Fruit fly (Drosophila melanogaster): ENCODE data around the gene CG3857.

CG3857 gene

dm6 chrX:1927473-1928306, 12.2 kb downstream of the CG3857 start, which contains the start of gene CG11596 (continued):
- no peak for TF ChIP-seq ems (GFP tag; optimal IDR thresholded peaks at IDR 0.05)
- no peak for TF ChIP-seq sisA (GFP tag; IDR thresholded peaks at IDR 0.05)
- TF ChIP-seq btn (GFP tag; optimal IDR thresholded peaks at IDR 0.05): no peak
- peak; percentile 1 for TF ChIP-seq CG8924 (tag; optimal IDR thresholded peaks at IDR 0.05)
- no peak for TF ChIP-seq gro (GFP tag; optimal IDR thresholded peaks at IDR 0.05)
- TF ChIP-seq tgo (GFP tag; IDR thresholded peaks at IDR 0.05): 0 out of 3 replicates have a peak, but pooled peaks have one; percentile 25
- no peak for TF ChIP-seq crp (GFP tag; optimal IDR thresholded peaks at IDR 0.05)
- no peak for TF ChIP-seq Fer1 (GFP tag; optimal IDR thresholded peaks at IDR 0.05)
- no peak for TF ChIP-seq dan (GFP tag; IDR thresholded peaks at IDR 0.05)
- TF ChIP-seq CG32532 (GFP tag; IDR thresholded peaks at IDR 0.05): peak; percentile 19; the same call in 1 of the 2 replicates
- TF ChIP-seq amos (GFP tag; IDR thresholded peaks at IDR 0.05; ENCODE audit: partially characterized antibody): peak; percentile 34; the same call in 1 of the 2 replicates
- 0 out of 2 replicates have a peak, but pooled peaks have one; percentile 34 for TF ChIP-seq sna (GFP tag; IDR thresholded peaks at IDR 0.05; ENCODE audit: partially characterized antibody)
- TF ChIP-seq fd64A (GFP tag; optimal IDR thresholded peaks at IDR 0.05): no peak
- TF ChIP-seq dmrt99B (tag; optimal IDR thresholded peaks at IDR 0.05): no peak
- TF ChIP-seq CG42726 (GFP tag; IDR thresholded peaks at IDR 0.05; ENCODE audit: partially characterized antibody): no peak
- TF ChIP-seq CG12391 (tag; optimal IDR thresholded peaks at IDR 0.05): no peak
- peak; percentile 46 for TF ChIP-seq dm (GFP tag; optimal IDR thresholded peaks at IDR 0.05)
- TF ChIP-seq twi (tag; optimal IDR thresholded peaks at IDR 0.05): peak; percentile 52
- peak; percentile 20 for TF ChIP-seq Nf-YC (tag; optimal IDR thresholded peaks at IDR 0.05)
- TF ChIP-seq BEAF-32 (GFP tag; optimal IDR thresholded peaks at IDR 0.05): peak; percentile 51
- no peak for TF ChIP-seq MTF-1 (GFP tag; optimal IDR thresholded peaks at IDR 0.05; ENCODE audit: borderline replicate concordance)
- peak in 1 of 2 experiments; percentile 2 for TF ChIP-seq insv (GFP tag; optimal IDR thresholded peaks at IDR 0.05)
- TF ChIP-seq kni (GFP tag; optimal IDR thresholded peaks at IDR 0.05): no peak
- no peak for TF ChIP-seq bowl (GFP tag; IDR thresholded peaks at IDR 0.05)
- peak; percentile 72 for TF ChIP-seq row (GFP tag; IDR thresholded peaks at IDR 0.05)
- no peak for TF ChIP-seq B-H1 (GFP tag; IDR thresholded peaks at IDR 0.05)
- no peak for TF ChIP-seq Pdp1 (GFP tag; optimal IDR thresholded peaks at IDR 0.05)
- no peak for TF ChIP-seq CG13424 (tag; optimal IDR thresholded peaks at IDR 0.05)
- TF ChIP-seq CG6272 (GFP tag; IDR thresholded peaks at IDR 0.05): no peak
- TF ChIP-seq CG12236 (GFP tag; optimal IDR thresholded peaks at IDR 0.05): no peak
- no peak for TF ChIP-seq otp (GFP tag; IDR thresholded peaks at IDR 0.05)
- TF ChIP-seq Stat92E (GFP tag; optimal IDR thresholded peaks at IDR 0.05): no peak
- no peak for TF ChIP-seq E2f1 (GFP tag; IDR thresholded peaks at IDR 0.05)
- no peak for TF ChIP-seq CG7357 (GFP tag; IDR thresholded peaks at IDR 0.05)
- TF ChIP-seq D (optimal IDR thresholded peaks at IDR 0.05): no peak
- TF ChIP-seq D (GFP tag; optimal IDR thresholded peaks at IDR 0.05): no peak
- TF ChIP-seq aop (GFP tag; IDR thresholded peaks at IDR 0.05): no peak
- no peak for TF ChIP-seq CG18619 (GFP tag; optimal IDR thresholded peaks at IDR 0.05)
- TF ChIP-seq croc (GFP tag; conservative IDR thresholded peaks at IDR 0.05): no peak
- peak; percentile 93 for TF ChIP-seq CG16863 (GFP tag; optimal IDR thresholded peaks at IDR 0.05)
- TF ChIP-seq CG3847 (GFP tag; IDR thresholded peaks at IDR 0.05): no peak
- no peak for TF ChIP-seq ewg (GFP tag; optimal IDR thresholded peaks at IDR 0.05)
- no peak for TF ChIP-seq CG6813 (GFP tag; optimal IDR thresholded peaks at IDR 0.05)
- TF ChIP-seq mirr (GFP tag; optimal IDR thresholded peaks at IDR 0.05): peak; percentile 28
- no peak for TF ChIP-seq zen (tag; optimal IDR thresholded peaks at IDR 0.05)
- peak; percentile 27; the same call in 1 of the 2 replicates for TF ChIP-seq GATAe (GFP tag; conservative IDR thresholded peaks at IDR 0.05)
- TF ChIP-seq en (GFP tag; optimal IDR thresholded peaks at IDR 0.05): no peak
- no peak for TF ChIP-seq sr (GFP tag; IDR thresholded peaks at IDR 0.05)
- peak; percentile 99 for TF ChIP-seq her (GFP tag; optimal IDR thresholded peaks at IDR 0.05)

Measured in whole organism, embryonic.